Fruit fly (Drosophila melanogaster) whole organism, embryonic: Measurements from ENCODE around the gene CG31131.

Experiments
- CG15269 ChIP-seq: fragments of 200-800 bp; sonication (Bioruptor generic); optimal IDR thresholded peaks from 2 replicates; lab custom pipeline; 2018; ENCODE audit warnings: missing biosample characterization, mild to moderate bottlenecking, missing genetic modification characterization, moderate library complexity
- CG15479 ChIP-seq: fragments of 200-800 bp; sonication (Bioruptor generic); optimal IDR thresholded peaks from 3 replicates; lab custom pipeline; 2019; ENCODE audit warnings: missing biosample characterization, mild to moderate bottlenecking, missing genetic modification characterization, moderate library complexity
- CG1603 ChIP-seq: fragments of 200-800 bp; sonication (Bioruptor generic); optimal IDR thresholded peaks from 2 replicates; lab custom pipeline; 2019; ENCODE audit warnings: missing biosample characterization, mild to moderate bottlenecking, missing genetic modification characterization, moderate library complexity
- CG16813 ChIP-seq: fragments of 200-800 bp; sonication (Bioruptor generic); IDR thresholded peaks from 3 replicates; pipeline ENCODE4 v1.3.6; 2022; ENCODE audit warnings: missing biosample characterization, missing genetic modification characterization; ENCODE audit not compliant: partially characterized antibody
- CG17829 ChIP-seq: fragments of 200-800 bp; optimal IDR thresholded peaks from 2 replicates; lab custom pipeline; 2019; ENCODE audit warnings: missing biosample characterization, mild to moderate bottlenecking, missing genetic modification characterization, moderate library complexity
- CG2199 ChIP-seq: fragments of 200-800 bp; sonication (Bioruptor generic); IDR thresholded peaks from 3 replicates; pipeline ENCODE4 v1.3.6; 2022; ENCODE audit warnings: missing biosample characterization, missing genetic modification characterization
- CG34376 ChIP-seq: fragments of 200-800 bp; sonication (Bioruptor generic); optimal IDR thresholded peaks from 2 replicates; lab custom pipeline; 2018; ENCODE audit warnings: missing biosample characterization, mild to moderate bottlenecking, missing genetic modification characterization
- CG7372 ChIP-seq: fragments of 200-800 bp; sonication (Bioruptor generic); IDR thresholded peaks from 2 replicates; pipeline ENCODE4 v1.3.6; 2022; ENCODE audit warnings: missing biosample characterization, missing genetic modification characterization
- CG7987 ChIP-seq: fragments of 200-800 bp; sonication (Bioruptor generic); optimal IDR thresholded peaks from 2 replicates; lab custom pipeline; 2018; ENCODE audit warnings: missing biosample characterization, mild to moderate bottlenecking, missing genetic modification characterization, moderate library complexity
- CG8281 ChIP-seq: fragments of 200-800 bp; sonication (Bioruptor generic); optimal IDR thresholded peaks from 2 replicates; lab custom pipeline; 2018; ENCODE audit warnings: missing biosample characterization, mild to moderate bottlenecking, missing genetic modification characterization, moderate library complexity
- Doc3 ChIP-seq: fragments of 200-800 bp; sonication (Bioruptor generic); IDR thresholded peaks from 3 replicates; pipeline ENCODE4 v1.3.6; 2022; ENCODE audit warnings: missing biosample characterization, missing genetic modification characterization; ENCODE audit not compliant: partially characterized antibody
- E2f2 ChIP-seq: fragments of 200-800 bp; sonication (Bioruptor generic); IDR thresholded peaks from 2 replicates; pipeline ENCODE4 v1.3.6; 2022; ENCODE audit warnings: missing biosample characterization, missing genetic modification characterization
- Fer2 ChIP-seq: fragments of 200-800 bp; sonication (Bioruptor generic); optimal IDR thresholded peaks from 2 replicates; lab custom pipeline; 2018; ENCODE audit warnings: missing biosample characterization, mild to moderate bottlenecking, missing genetic modification characterization, moderate library complexity
- Hr39 ChIP-seq: fragments of >200 bp; optimal IDR thresholded peaks from 2 replicates; lab custom pipeline; 2017
- MBD-R2 ChIP-seq: fragments of 200-800 bp; sonication (Bioruptor generic); IDR thresholded peaks from 2 replicates; pipeline ENCODE4 v1.3.6; 2022; ENCODE audit warnings: missing biosample characterization, missing genetic modification characterization
- Mad ChIP-seq: fragments of 200-800 bp; sonication (Bioruptor generic); optimal IDR thresholded peaks from 2 replicates; lab custom pipeline; 2016; ENCODE audit warnings: missing biosample characterization, missing genetic modification characterization
- Med ChIP-seq: fragments of 200-800 bp; sonication (Bioruptor generic); peaks from one replicate; lab custom pipeline; 2016; ENCODE audit warnings: missing biosample characterization, missing genetic modification characterization, mild to moderate bottlenecking, inconsistent platforms, moderate library complexity
- Neu2 ChIP-seq: fragments of 200-800 bp; sonication (Bioruptor generic); optimal IDR thresholded peaks from 3 replicates; lab custom pipeline; 2016; ENCODE audit warnings: missing biosample characterization, missing genetic modification characterization, borderline replicate concordance
- Nf-YC ChIP-seq: fragments of 200-800 bp; optimal IDR thresholded peaks from 3 replicates; lab custom pipeline; 2019; ENCODE audit warnings: missing biosample characterization, mild to moderate bottlenecking, missing genetic modification characterization, moderate library complexity
- Sry-δ ChIP-seq: fragments of 200-800 bp; sonication (Bioruptor generic); optimal IDR thresholded peaks from 2 replicates; lab custom pipeline; 2016; ENCODE audit warnings: missing biosample characterization, missing genetic modification characterization
- Stat92E ChIP-seq, 3 experiments: fragments of >200 bp in 2 of 3; fragments of 200-800 bp in 1 of 3; sonication (Bioruptor generic) in 1 of 3; optimal IDR thresholded peaks; 2 replicates each; lab custom pipeline; 2017 to 2019; ENCODE audit warnings: missing biosample characterization in 3 of 3, missing genetic modification characterization in 3 of 3, mild to moderate bottlenecking in 1 of 3, moderate library complexity in 1 of 3
- TFAM ChIP-seq: fragments of 200-800 bp; sonication (Bioruptor generic); optimal IDR thresholded peaks from 2 replicates; lab custom pipeline; 2017; ENCODE audit warnings: missing biosample characterization, missing genetic modification characterization, inconsistent platforms
- amos ChIP-seq: fragments of 200-800 bp; sonication (Bioruptor generic); IDR thresholded peaks from 2 replicates; pipeline ENCODE4 v1.3.6; 2022; ENCODE audit warnings: missing biosample characterization, missing genetic modification characterization; ENCODE audit not compliant: partially characterized antibody
- chinmo ChIP-seq: fragments of 200-800 bp; sonication (Bioruptor generic); IDR thresholded peaks from 4 replicates; pipeline ENCODE4 v1.3.6; 2022; ENCODE audit warnings: missing biosample characterization, missing genetic modification characterization; ENCODE audit not compliant: partially characterized antibody
- da ChIP-seq: fragments of 200-800 bp; sonication (Bioruptor generic); optimal IDR thresholded peaks from 2 replicates; lab custom pipeline; 2016; ENCODE audit warnings: missing biosample characterization, missing genetic modification characterization
- dimm ChIP-seq: fragments of 200-800 bp; sonication (Bioruptor generic); IDR thresholded peaks from 2 replicates; pipeline ENCODE4 v1.3.6; 2022; ENCODE audit warnings: missing biosample characterization, missing genetic modification characterization
- ems ChIP-seq: fragments of 200-800 bp; sonication (Bioruptor generic); optimal IDR thresholded peaks from 3 replicates; lab custom pipeline; 2016; ENCODE audit warnings: missing biosample characterization, missing genetic modification characterization
- exex ChIP-seq: fragments of 200-800 bp; sonication (Bioruptor generic); optimal IDR thresholded peaks from 4 replicates; lab custom pipeline; 2018; ENCODE audit warnings: missing biosample characterization, mild to moderate bottlenecking, missing genetic modification characterization, moderate library complexity
- grn ChIP-seq: fragments of 200-800 bp; sonication (Bioruptor generic); optimal IDR thresholded peaks from 3 replicates; lab custom pipeline; 2017; ENCODE audit warnings: missing biosample characterization, missing genetic modification characterization
- ham ChIP-seq: fragments of 200-800 bp; sonication (Bioruptor generic); IDR thresholded peaks from 2 replicates; pipeline ENCODE4 v1.3.6; 2022; ENCODE audit warnings: missing biosample characterization, missing genetic modification characterization
- lbe ChIP-seq: fragments of 200-800 bp; sonication (Bioruptor generic); optimal IDR thresholded peaks from 2 replicates; lab custom pipeline; 2016; ENCODE audit warnings: missing biosample characterization, mild to moderate bottlenecking, missing genetic modification characterization
- odd ChIP-seq: fragments of 200-800 bp; sonication (Bioruptor generic); optimal IDR thresholded peaks from 2 replicates; lab custom pipeline; 2017; ENCODE audit warnings: missing biosample characterization, mild to moderate bottlenecking, missing genetic modification characterization
- pzg ChIP-seq: fragments of 200-800 bp; sonication (Bioruptor generic); optimal IDR thresholded peaks from 3 replicates; lab custom pipeline; 2018; ENCODE audit warnings: missing biosample characterization, mild to moderate bottlenecking, missing genetic modification characterization, moderate library complexity
- salm ChIP-seq: fragments of 200-800 bp; sonication (Bioruptor generic); optimal IDR thresholded peaks from 2 replicates; lab custom pipeline; 2018; ENCODE audit warnings: missing biosample characterization, mild to moderate bottlenecking, missing genetic modification characterization
- scrt ChIP-seq: fragments of 200-800 bp; sonication (Bioruptor generic); optimal IDR thresholded peaks from 2 replicates; lab custom pipeline; 2018; ENCODE audit warnings: missing biosample characterization, mild to moderate bottlenecking, missing genetic modification characterization, moderate library complexity
- tgo ChIP-seq: fragments of 200-800 bp; sonication (Bioruptor generic); IDR thresholded peaks from 3 replicates; pipeline ENCODE4 v1.3.6; 2022; ENCODE audit warnings: missing biosample characterization, missing genetic modification characterization
- tll ChIP-seq, 2 experiments: fragments of 200-800 bp in 1 of 2; fragments of >200 bp in 1 of 2; sonication (Bioruptor generic) in 1 of 2; optimal IDR thresholded peaks; 2 replicates each; lab custom pipeline; 2017 to 2019; ENCODE audit warnings: missing biosample characterization in 2 of 2, missing genetic modification characterization in 2 of 2, mild to moderate bottlenecking in 1 of 2, moderate library complexity in 1 of 2
- trem ChIP-seq: fragments of 200-800 bp; optimal IDR thresholded peaks from 3 replicates; lab custom pipeline; 2019; ENCODE audit warnings: missing biosample characterization, mild to moderate bottlenecking, missing genetic modification characterization, moderate library complexity
- twi ChIP-seq: fragments of 200-800 bp; optimal IDR thresholded peaks from 2 replicates; lab custom pipeline; 2019; ENCODE audit warnings: missing biosample characterization, mild to moderate bottlenecking, missing genetic modification characterization, moderate library complexity
- tx ChIP-seq: fragments of 200-800 bp; sonication (Bioruptor generic); optimal IDR thresholded peaks from 2 replicates; lab custom pipeline; 2016; ENCODE audit warnings: missing biosample characterization, missing genetic modification characterization
- vfl ChIP-seq: fragments of 200-800 bp; sonication (Bioruptor generic); optimal IDR thresholded peaks from 2 replicates; lab custom pipeline; 2016; ENCODE audit warnings: missing biosample characterization, missing genetic modification characterization
- zen ChIP-seq: fragments of 200-800 bp; sonication (Bioruptor generic); optimal IDR thresholded peaks from 3 replicates; lab custom pipeline; 2018; ENCODE audit warnings: missing biosample characterization, mild to moderate bottlenecking, missing genetic modification characterization, moderate library complexity
- zen2 ChIP-seq: fragments of 200-800 bp; sonication (Bioruptor generic); IDR thresholded peaks from 3 replicates; pipeline ENCODE4 v1.3.6; 2022; ENCODE audit warnings: missing biosample characterization, missing genetic modification characterization; ENCODE audit not compliant: partially characterized antibody

CG31131 gene

DNA sequence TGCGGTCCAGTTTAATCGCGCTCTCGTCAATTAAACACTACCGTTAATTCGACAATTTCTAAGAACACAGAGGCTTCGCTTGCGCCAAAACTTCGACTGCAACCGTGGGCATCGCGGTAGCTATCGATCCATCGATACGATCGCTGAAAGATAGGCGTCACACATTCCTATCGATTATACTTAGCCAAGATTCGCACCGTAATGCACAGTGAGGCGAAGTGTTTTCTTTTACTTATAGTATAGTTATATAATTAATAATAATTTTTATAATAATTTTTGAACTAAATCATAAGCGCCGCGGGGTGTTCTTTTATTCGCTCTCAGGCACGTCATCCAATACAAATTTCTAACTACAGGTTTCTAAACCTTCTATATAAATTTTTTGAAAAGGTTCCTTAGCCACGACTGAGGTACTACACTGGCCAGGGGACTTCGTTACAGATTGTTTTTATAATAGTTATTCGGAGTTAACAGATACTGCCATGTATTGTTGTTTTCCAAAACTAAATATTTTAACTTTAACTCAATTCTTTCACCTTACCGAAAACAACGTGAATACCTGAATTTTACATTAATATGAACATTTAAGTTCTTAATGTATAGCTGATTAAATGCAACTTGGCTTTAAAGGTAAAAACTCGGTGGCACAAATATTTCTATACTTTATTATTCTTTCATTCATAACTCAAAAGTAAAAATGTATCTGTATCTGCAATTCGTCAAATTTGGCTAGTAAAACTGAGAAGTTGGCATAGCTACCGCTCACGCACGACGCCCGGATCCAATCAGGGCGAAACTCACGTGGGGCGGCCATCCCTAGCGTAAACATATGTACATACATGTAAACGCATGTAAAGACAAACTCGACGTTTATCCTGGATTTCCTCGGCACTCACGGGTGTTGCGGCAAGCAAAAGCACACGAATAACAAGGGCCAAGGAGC is 25.0 kb downstream of the CG31131 start, which contains the start of the genes NSD and BOD1 (continued):
- no peak for TF ChIP-seq Stat92E (GFP tag; optimal IDR thresholded peaks at IDR 0.05; lab: Kevin White, UChicago)
- TF ChIP-seq tgo (GFP tag; lab: Robert Waterston, UW), result peak; percentile 55
- peak; percentile 55 for TF ChIP-seq CG1603 (tag; lab: Kevin White, UChicago)
- TF ChIP-seq Mad (GFP tag; lab: Kevin White, UChicago), result no peak
- no peak for TF ChIP-seq CG8281 (tag; lab: Kevin White, UChicago)
- no peak for TF ChIP-seq Hr39 (lab: Kevin White, UChicago)
- peak; percentile 2 for TF ChIP-seq Nf-YC
- no peak for TF ChIP-seq CG2199
- peak; percentile 49 for TF ChIP-seq CG17829 (tag; lab: Kevin White, UChicago)
- TF ChIP-seq dimm (GFP tag; lab: Robert Waterston, UW), result no peak
- no peak for TF ChIP-seq CG34376 (GFP tag; lab: Kevin White, UChicago)
- TF ChIP-seq odd (GFP tag; lab: Kevin White, UChicago), result no peak
- TF ChIP-seq TFAM, result no peak
- no peak for TF ChIP-seq scrt (GFP tag; lab: Kevin White, UChicago)
- no peak for TF ChIP-seq tx (GFP tag; lab: Kevin White, UChicago)
- no peak for TF ChIP-seq salm (tag; lab: Kevin White, UChicago)
- TF ChIP-seq CG15479 (GFP tag; lab: Kevin White, UChicago), result no peak
- TF ChIP-seq da (GFP tag; lab: Kevin White, UChicago), result no peak
- TF ChIP-seq CG15269, result peak; percentile 51
- peak; percentile 27 for TF ChIP-seq Fer2
- TF ChIP-seq Doc3 (GFP tag; lab: Robert Waterston, UW), result peak; percentile 67
- TF ChIP-seq CG16813 (GFP tag; lab: Robert Waterston, UW), result peak; percentile 95
- no peak for TF ChIP-seq lbe
- peak; percentile 95 for TF ChIP-seq trem (tag; lab: Kevin White, UChicago)
- no peak for TF ChIP-seq ems

DNA sequence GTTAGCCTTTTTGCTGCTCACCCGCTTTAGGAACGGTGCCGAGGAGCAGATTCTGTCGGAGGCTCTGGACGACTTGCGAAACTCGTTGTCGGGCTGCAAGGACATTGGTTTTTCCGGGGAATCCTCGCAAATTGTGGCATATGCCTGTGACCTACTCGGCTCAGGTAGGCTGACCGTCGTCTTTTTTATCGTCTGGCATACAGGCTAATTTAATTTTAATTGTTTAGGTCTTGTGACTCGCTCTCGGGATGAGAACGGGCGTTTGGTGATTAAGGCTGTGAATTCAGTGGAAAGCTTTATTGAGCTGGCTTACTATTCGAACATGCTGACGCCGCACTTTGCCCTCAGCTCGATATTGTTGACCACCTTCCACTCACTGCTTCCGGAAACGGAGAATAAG is 31.6 kb downstream of the CG31131 start:
- TF ChIP-seq tll (GFP tag; optimal IDR thresholded peaks at IDR 0.05; lab: Kevin White, UChicago) (peak in 1 of 2 experiments; percentile 52), zen (tag; lab: Kevin White, UChicago) (peak; percentile 98), twi (peak; percentile 44), tgo (GFP tag; lab: Robert Waterston, UW) (no peak), Neu2 (peak; percentile 31), ham (GFP tag; lab: Robert Waterston, UW) (no peak)

DNA sequence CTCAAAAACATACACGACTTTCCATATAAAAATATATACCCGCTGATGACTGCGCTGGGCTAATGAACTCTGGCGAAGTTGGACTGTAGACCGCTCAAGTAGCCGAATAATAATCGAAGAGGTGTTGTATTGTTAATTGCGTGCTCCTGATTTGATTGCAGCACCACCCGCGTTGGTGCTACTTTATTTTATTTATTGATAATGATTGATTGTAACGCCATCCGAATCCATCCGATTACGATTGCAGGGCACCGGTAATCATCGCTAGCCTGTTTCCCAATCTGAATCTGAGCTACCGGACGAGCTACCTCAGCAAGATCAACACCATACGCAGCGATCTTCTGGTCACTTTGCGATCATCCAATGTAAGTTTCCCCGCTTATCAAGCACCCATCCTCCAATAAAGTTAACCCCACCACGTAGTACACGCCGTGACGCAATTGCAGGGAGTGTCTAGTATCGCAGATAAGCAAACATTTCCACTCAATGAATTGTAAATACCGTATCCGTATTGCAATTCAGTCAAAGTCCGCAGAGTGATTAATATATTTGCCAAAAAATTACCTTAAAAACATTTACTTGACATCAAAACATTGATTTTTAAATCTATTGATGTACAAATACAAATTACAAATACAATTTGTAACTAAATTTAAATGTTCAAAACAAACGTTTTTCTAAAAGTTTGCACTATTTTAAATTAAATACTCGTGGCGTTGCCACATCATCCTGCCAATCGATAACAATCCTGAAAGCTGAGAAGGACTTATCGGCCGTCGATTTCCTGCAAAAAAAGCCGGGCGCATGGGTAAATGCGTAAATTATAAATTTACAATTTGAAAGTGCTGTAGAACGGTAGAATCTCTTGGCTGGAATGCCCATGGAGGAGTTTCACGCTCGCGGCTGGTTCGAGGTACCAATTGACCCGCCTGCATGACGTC is 33.8 kb downstream of the CG31131 start:
- TF ChIP-seq vfl (GFP tag; lab: Kevin White, UChicago) (no peak), E2f2 (peak; percentile 53), chinmo (0 out of 4 replicates have a peak, but pooled peaks have one; percentile 47), CG7987 (peak; percentile 21), zen2 (GFP tag; lab: Robert Waterston, UW) (no peak), Sry-δ (GFP tag; lab: Kevin White, UChicago) (peak; percentile 12), pzg (peak; percentile 20), CG34376 (GFP tag; lab: Kevin White, UChicago) (peak; percentile 63), CG7372 (GFP tag; lab: Robert Waterston, UW) (no peak), amos (0 out of 2 replicates have a peak, but pooled peaks have one; percentile 9), MBD-R2 (GFP tag; lab: Robert Waterston, UW) (0 out of 2 replicates have a peak, but pooled peaks have one; percentile 25), exex (peak; percentile 91), Med (GFP tag; lab: Kevin White, UChicago) (peak; percentile 36), grn (GFP tag; lab: Kevin White, UChicago) (peak; percentile 65)
